Worm (Caenorhabditis elegans): ENCODE measurements around the gene hmp-1.

The hmp-1 gene

ce11 chrV:11883215-11883614 is 37.5 kb downstream of the hmp-1 start (continued):
- TF ChIP-seq lin-14 (GFP tag; optimal IDR thresholded peaks at IDR 0.05) (peak; percentile 49), rnt-1 (tag; optimal IDR thresholded peaks at IDR 0.05) (no peak)

- TF ChIP-seq aly-2 (tag; optimal IDR thresholded peaks at IDR 0.05) (no peak), fkh-10 (GFP tag; optimal IDR thresholded peaks at IDR 0.05) (no peak), C16A3.4 (tag; optimal IDR thresholded peaks at IDR 0.05) (peak; percentile 2), nhr-20 (tag; optimal IDR thresholded peaks at IDR 0.05) (peak; percentile 68), lsy-2 (tag; optimal IDR thresholded peaks at IDR 0.05) (peak in 1 of 2 experiments; percentile 9), nhr-90 (tag; optimal IDR thresholded peaks at IDR 0.05; ENCODE audit: poor library complexity) (peak; percentile 27), nhr-19 (GFP tag; conservative IDR thresholded peaks at IDR 0.05) (peak; percentile 73), snu-23 (GFP tag; optimal IDR thresholded peaks at IDR 0.05) (peak; percentile 40), rnt-1 (tag; optimal IDR thresholded peaks at IDR 0.05) (peak; percentile 5), lin-35 (GFP tag; optimal IDR thresholded peaks at IDR 0.05) (peak in 1 of 2 experiments; percentile 11), ets-5 (GFP tag; IDR thresholded peaks at IDR 0.05) (no peak), mdl-1 (tag; optimal IDR thresholded peaks at IDR 0.05) (peak in 1 of 2 experiments; percentile 0), alr-1 (tag; optimal IDR thresholded peaks at IDR 0.05; ENCODE audit: borderline replicate concordance) (no peak), nhr-85 (tag) (peak; percentile 42), lin-13 (GFP tag; optimal IDR thresholded peaks at IDR 0.05) (no peak), fkh-4 (tag; optimal IDR thresholded peaks at IDR 0.05; ENCODE audit: borderline replicate concordance) (no peak), irx-1 (tag; optimal IDR thresholded peaks at IDR 0.05) (no peak), hlh-4 (tag; optimal IDR thresholded peaks at IDR 0.05) (no peak), lin-14 (GFP tag; optimal IDR thresholded peaks at IDR 0.05) (peak; percentile 62), hpl-2 (GFP tag; optimal IDR thresholded peaks at IDR 0.05) (no peak), snpc-4 (tag; optimal IDR thresholded peaks at IDR 0.05) (no peak), dsc-1 (tag; optimal IDR thresholded peaks at IDR 0.05) (no peak), C04F5.9 (tag; optimal IDR thresholded peaks at IDR 0.05) (no peak), tbx-2 (tag; optimal IDR thresholded peaks at IDR 0.05) (peak; percentile 48), unc-86 (tag; optimal IDR thresholded peaks at IDR 0.05) (no peak), jun-1 (tag; optimal IDR thresholded peaks at IDR 0.05) (no peak), nhr-77 (tag; optimal IDR thresholded peaks at IDR 0.05) (peak; percentile 2), pqm-1 (tag; optimal IDR thresholded peaks at IDR 0.05) (no peak), nhr-71 (tag; optimal IDR thresholded peaks at IDR 0.05) (peak; percentile 64)
Observed at ce11 chrV:11885087-11885486, 39.4 kb downstream of the hmp-1 start.

- TF ChIP-seq C04F5.9 (tag; optimal IDR thresholded peaks at IDR 0.05) (peak; percentile 0), dsc-1 (tag; optimal IDR thresholded peaks at IDR 0.05) (no peak), nhr-28 (tag; optimal IDR thresholded peaks at IDR 0.05) (no peak), aly-2 (tag; optimal IDR thresholded peaks at IDR 0.05) (no peak), nhr-20 (tag; optimal IDR thresholded peaks at IDR 0.05) (peak; percentile 97), mep-1 (tag; optimal IDR thresholded peaks at IDR 0.05) (peak; percentile 43), ceh-88 (GFP tag; IDR thresholded peaks at IDR 0.05) (peak; percentile 56; the same call in 1 of the 2 replicates), C34B4.2 (tag; optimal IDR thresholded peaks at IDR 0.05) (no peak), sox-4 (tag; optimal IDR thresholded peaks at IDR 0.05) (no peak), nhr-47 (tag; optimal IDR thresholded peaks at IDR 0.05) (peak; percentile 60), pax-3 (tag; optimal IDR thresholded peaks at IDR 0.05) (peak; percentile 21), C16A3.4 (tag; optimal IDR thresholded peaks at IDR 0.05) (peak; percentile 61), hpl-2 (GFP tag; optimal IDR thresholded peaks at IDR 0.05) (no peak), mef-2 (tag; optimal IDR thresholded peaks at IDR 0.05) (no peak), ama-1 (optimal IDR thresholded peaks at IDR 0.05) (peak; percentile 10), pag-3 (tag; optimal IDR thresholded peaks at IDR 0.05; ENCODE audit: borderline replicate concordance, insufficient read depth) (no peak), Y116A8C.19 (tag; optimal IDR thresholded peaks at IDR 0.05; ENCODE audit: borderline replicate concordance) (no peak), jun-1 (tag; optimal IDR thresholded peaks at IDR 0.05) (peak; percentile 23), snpc-4 (tag; optimal IDR thresholded peaks at IDR 0.05) (peak; percentile 31), elt-2 (tag; optimal IDR thresholded peaks at IDR 0.05) (peak; percentile 91), nhr-71 (tag; optimal IDR thresholded peaks at IDR 0.05) (peak; percentile 96), lin-39 (tag; optimal IDR thresholded peaks at IDR 0.05) (peak; percentile 18), pqm-1 (tag; optimal IDR thresholded peaks at IDR 0.05) (no peak), rnt-1 (tag; optimal IDR thresholded peaks at IDR 0.05) (peak; percentile 75), fkh-4 (tag; optimal IDR thresholded peaks at IDR 0.05; ENCODE audit: borderline replicate concordance) (no peak), lin-13 (GFP tag; optimal IDR thresholded peaks at IDR 0.05) (peak; percentile 58), nhr-11 (tag; optimal IDR thresholded peaks at IDR 0.05) (no peak), unc-62 (GFP tag; optimal IDR thresholded peaks at IDR 0.05) (no peak), swsn-7 (tag; optimal IDR thresholded peaks at IDR 0.05) (peak; percentile 62), alr-1 (tag; optimal IDR thresholded peaks at IDR 0.05; ENCODE audit: borderline replicate concordance) (no peak), vab-15 (tag; optimal IDR thresholded peaks at IDR 0.05) (no peak), nhr-85 (tag) (peak; percentile 90), fkh-10 (GFP tag; optimal IDR thresholded peaks at IDR 0.05) (no peak), irx-1 (tag; optimal IDR thresholded peaks at IDR 0.05) (peak; percentile 13), tbx-2 (tag; optimal IDR thresholded peaks at IDR 0.05) (peak; percentile 90)
Observed at ce11 chrV:11885939-11886338, 40.3 kb downstream of the hmp-1 start.

Measured in whole organism, L1 larva.